Worm (Caenorhabditis elegans) whole organism, L4 larva: Measurements from ENCODE around the gene K08E7.5.

Source experiments
- D1046.2 ChIP-seq: fragments of 200-800 bp; sonication (Bioruptor generic); IDR thresholded peaks from 2 replicates; pipeline ENCODE4 v1.3.6; 2022; ENCODE audit warnings: missing genetic modification characterization, missing compliant biosample characterization
- F10B5.3 ChIP-seq: sonication (generic microtip); optimal IDR thresholded peaks from 2 replicates; lab custom pipeline; 2016; ENCODE audit warnings: mild to moderate bottlenecking, missing genetic modification characterization, missing compliant biosample characterization
- F37D6.2 ChIP-seq: sonication (generic microtip); optimal IDR thresholded peaks from 2 replicates; lab custom pipeline; 2016; ENCODE audit warnings: mild to moderate bottlenecking, missing genetic modification characterization, missing compliant biosample characterization
- T26A8.4 ChIP-seq: fragments of 200-800 bp; sonication (Bioruptor generic); IDR thresholded peaks from 2 replicates; pipeline ENCODE4 v1.3.6; 2022; ENCODE audit warnings: missing genetic modification characterization, missing compliant biosample characterization
- Y5F2A.4 ChIP-seq: fragments of 200-800 bp; sonication (Bioruptor generic); optimal IDR thresholded peaks from 2 replicates; lab custom pipeline; 2018; ENCODE audit warnings: mild to moderate bottlenecking, missing genetic modification characterization, missing compliant biosample characterization
- ZK337.2 ChIP-seq: fragments of 200-800 bp; sonication (Bioruptor generic); IDR thresholded peaks from 2 replicates; pipeline ENCODE4 v1.3.6; 2022; ENCODE audit warnings: missing genetic modification reagents, missing genetic modification characterization, missing compliant biosample characterization
- ZK546.5 ChIP-seq, 2 experiments: sonication (generic microtip); optimal IDR thresholded peaks; 2 replicates each; lab custom pipeline; 2017; ENCODE audit warnings: missing biosample characterization in 2 of 2, missing genetic modification characterization in 2 of 2
- aha-1 ChIP-seq: fragments of 150-350 bp; peaks from one replicate; lab custom pipeline; 2014; ENCODE audit warnings: missing biosample characterization, missing genetic modification characterization
- aly-2 ChIP-seq: sonication (generic microtip); optimal IDR thresholded peaks from 2 replicates; lab custom pipeline; 2018; ENCODE audit warnings: missing biosample characterization, missing genetic modification characterization
- ama-1 ChIP-seq: fragments of 150-350 bp; optimal IDR thresholded peaks from 2 replicates; lab custom pipeline; 2014; ENCODE audit warnings: inconsistent platforms, mixed read lengths
- ceh-20 ChIP-seq: fragments of 200-800 bp; sonication (Bioruptor generic); IDR thresholded peaks from 2 replicates; pipeline ENCODE4 v1.3.6; 2022; ENCODE audit warnings: missing genetic modification reagents, missing genetic modification characterization, missing compliant biosample characterization
- ceh-32 ChIP-seq: sonication (generic microtip); optimal IDR thresholded peaks from 2 replicates; lab custom pipeline; 2016; ENCODE audit warnings: mild to moderate bottlenecking, missing genetic modification characterization, missing compliant biosample characterization; ENCODE audit not compliant: poor library complexity
- ces-1 ChIP-seq: fragments of 150-350 bp; sonication (generic microtip); optimal IDR thresholded peaks from 4 replicates; lab custom pipeline; 2014; ENCODE audit warnings: missing biosample characterization, missing genetic modification reagents, missing genetic modification characterization
- cey-2 ChIP-seq: sonication (generic microtip); optimal IDR thresholded peaks from 3 replicates; lab custom pipeline; 2017; ENCODE audit warnings: missing genetic modification characterization, mild to moderate bottlenecking, missing compliant biosample characterization, antibody characterized with exemption, borderline replicate concordance; ENCODE audit not compliant: insufficient read depth
- ctbp-1 ChIP-seq: fragments of 200-800 bp; sonication (Bioruptor generic); IDR thresholded peaks from 2 replicates; pipeline ENCODE4 v1.3.6; 2022; ENCODE audit warnings: missing genetic modification reagents, missing genetic modification characterization, missing compliant biosample characterization
- daf-12 ChIP-seq: fragments of 150-350 bp; optimal IDR thresholded peaks from 2 replicates; lab custom pipeline; 2014; ENCODE audit warnings: missing biosample characterization, missing genetic modification reagents, missing genetic modification characterization
- daf-16 ChIP-seq, 3 experiments: sonication (generic microtip); optimal IDR thresholded peaks; 2 replicates each; lab custom pipeline; 2016 to 2017; ENCODE audit warnings: missing genetic modification characterization in 3 of 3, missing genetic modification reagents in 3 of 3, mild to moderate bottlenecking in 2 of 3, missing compliant biosample characterization in 2 of 3, missing biosample characterization in 1 of 3, moderate library complexity in 1 of 3
- dmd-6 ChIP-seq: fragments of 200-800 bp; sonication (Bioruptor generic); IDR thresholded peaks from 2 replicates; pipeline ENCODE4 v1.3.6; 2022; ENCODE audit warnings: missing genetic modification reagents, missing genetic modification characterization, missing compliant biosample characterization
- dmd-8 ChIP-seq: fragments of 200-800 bp; sonication (Bioruptor generic); IDR thresholded peaks from 2 replicates; pipeline ENCODE4 v1.3.6; 2022; ENCODE audit warnings: missing genetic modification characterization, missing compliant biosample characterization
- dmd-9 ChIP-seq: fragments of 200-800 bp; sonication (Bioruptor generic); IDR thresholded peaks from 2 replicates; pipeline ENCODE4 v1.3.6; 2022; ENCODE audit warnings: missing genetic modification reagents, missing genetic modification characterization, missing compliant biosample characterization
- dpl-1 ChIP-seq: fragments of 150-350 bp; optimal IDR thresholded peaks from 2 replicates; lab custom pipeline; 2014; ENCODE audit warnings: missing biosample characterization, missing genetic modification reagents, missing genetic modification characterization
- duxl-1 ChIP-seq: sonication (generic microtip); optimal IDR thresholded peaks from 2 replicates; lab custom pipeline; 2016; ENCODE audit warnings: mild to moderate bottlenecking, missing genetic modification characterization, moderate library complexity, missing compliant biosample characterization; ENCODE audit not compliant: poor library complexity
- egl-43 ChIP-seq: fragments of 200-800 bp; sonication (Bioruptor generic); IDR thresholded peaks from 2 replicates; pipeline ENCODE4 v1.3.6; 2022; ENCODE audit warnings: missing genetic modification reagents, missing genetic modification characterization, missing compliant biosample characterization
- fkh-10 ChIP-seq: fragments of 150-350 bp; optimal IDR thresholded peaks from 2 replicates; lab custom pipeline; 2014; ENCODE audit warnings: missing biosample characterization, missing genetic modification reagents, missing genetic modification characterization
- gei-8 ChIP-seq: fragments of 200-800 bp; sonication (Bioruptor generic); optimal IDR thresholded peaks from 2 replicates; lab custom pipeline; 2018; ENCODE audit warnings: mild to moderate bottlenecking, missing genetic modification characterization, missing compliant biosample characterization
- hif-1 ChIP-seq, 2 experiments: sonication (generic microtip); optimal IDR thresholded peaks; 2 replicates each; lab custom pipeline; 2016 to 2017; ENCODE audit warnings: missing compliant biosample characterization in 2 of 2, missing genetic modification characterization in 2 of 2, missing genetic modification reagents in 2 of 2, missing genotype in 2 of 2, mild to moderate bottlenecking in 1 of 2
- lin-1 ChIP-seq: fragments of 200-800 bp; sonication (Bioruptor generic); IDR thresholded peaks from 2 replicates; pipeline ENCODE4 v1.3.6; 2022; ENCODE audit warnings: missing genetic modification reagents, missing genetic modification characterization, missing compliant biosample characterization
- lin-39 ChIP-seq: fragments of 150-350 bp; optimal IDR thresholded peaks from 2 replicates; lab custom pipeline; 2014; ENCODE audit warnings: missing biosample characterization, missing genetic modification reagents, missing genetic modification characterization
- lir-3 ChIP-seq: sonication (generic microtip); optimal IDR thresholded peaks from 2 replicates; lab custom pipeline; 2016; ENCODE audit warnings: mild to moderate bottlenecking, missing genetic modification characterization, missing compliant biosample characterization
- lsy-2 ChIP-seq, 2 experiments: fragments of 150-350 bp in 1 of 2; sonication (generic microtip) in 1 of 2; optimal IDR thresholded peaks; 2 replicates each; lab custom pipeline; 2014 to 2017; ENCODE audit warnings: missing biosample characterization in 2 of 2, missing genetic modification characterization in 2 of 2
- madf-5 ChIP-seq, 2 experiments: fragments of 200-800 bp; sonication (Bioruptor generic); IDR thresholded peaks; 2 replicates each; pipeline ENCODE4 v1.3.6; 2022; ENCODE audit warnings: missing compliant biosample characterization in 2 of 2, missing genetic modification characterization in 2 of 2
- mes-2 ChIP-seq: sonication (generic microtip); optimal IDR thresholded peaks from 2 replicates; lab custom pipeline; 2016; ENCODE audit warnings: missing genotype, mild to moderate bottlenecking, missing genetic modification characterization, missing compliant biosample characterization; ENCODE audit not compliant: poor library complexity, severe bottlenecking
- nhr-102 ChIP-seq: sonication (generic microtip); optimal IDR thresholded peaks from 2 replicates; lab custom pipeline; 2016; ENCODE audit warnings: mild to moderate bottlenecking, missing genetic modification characterization, moderate library complexity, missing compliant biosample characterization
- nhr-25 ChIP-seq: sonication (generic microtip); optimal IDR thresholded peaks from 2 replicates; lab custom pipeline; 2017; ENCODE audit warnings: missing genetic modification characterization, mild to moderate bottlenecking, missing compliant biosample characterization, antibody characterized with exemption, moderate library complexity, borderline replicate concordance; ENCODE audit not compliant: insufficient read depth
- nhr-28 ChIP-seq: fragments of 150-350 bp; optimal IDR thresholded peaks from 2 replicates; lab custom pipeline; 2014; ENCODE audit warnings: missing biosample characterization, missing genetic modification characterization
- nhr-6 ChIP-seq: fragments of 150-350 bp; optimal IDR thresholded peaks from 2 replicates; lab custom pipeline; 2014; ENCODE audit warnings: missing biosample characterization, missing genetic modification characterization
- nhr-76 ChIP-seq: fragments of 150-350 bp; optimal IDR thresholded peaks from 2 replicates; lab custom pipeline; 2014; ENCODE audit warnings: missing biosample characterization, missing genetic modification characterization
- php-3 ChIP-seq: fragments of 200-800 bp; sonication (Bioruptor generic); IDR thresholded peaks from 2 replicates; pipeline ENCODE4 v1.3.6; 2022; ENCODE audit warnings: missing genetic modification reagents, missing genetic modification characterization, missing compliant biosample characterization
- pqm-1 ChIP-seq: sonication (generic microtip); optimal IDR thresholded peaks from 2 replicates; lab custom pipeline; 2017; ENCODE audit warnings: missing biosample characterization, missing genetic modification characterization
- saeg-2 ChIP-seq: fragments of 200-800 bp; sonication (Bioruptor generic); IDR thresholded peaks from 2 replicates; pipeline ENCODE4 v1.3.6; 2022; ENCODE audit warnings: missing genetic modification reagents, missing genetic modification characterization, missing compliant biosample characterization
- sdz-12 ChIP-seq: fragments of 200-800 bp; sonication (Bioruptor generic); optimal IDR thresholded peaks from 2 replicates; lab custom pipeline; 2018; ENCODE audit warnings: mild to moderate bottlenecking, missing genetic modification characterization, missing compliant biosample characterization
- set-16 ChIP-seq: fragments of 200-800 bp; sonication (Bioruptor generic); IDR thresholded peaks from 2 replicates; pipeline ENCODE4 v1.3.6; 2022; ENCODE audit warnings: missing genetic modification reagents, missing genetic modification characterization, missing compliant biosample characterization
- snpc-4 ChIP-seq: fragments of 150-350 bp; optimal IDR thresholded peaks from 2 replicates; lab custom pipeline; 2014; ENCODE audit warnings: missing biosample characterization, missing genetic modification characterization
- tag-97 ChIP-seq: fragments of 200-800 bp; sonication (Bioruptor generic); IDR thresholded peaks from 2 replicates; pipeline ENCODE4 v1.3.6; 2022; ENCODE audit warnings: missing genetic modification characterization, missing compliant biosample characterization
- unc-39 ChIP-seq: sonication (generic microtip); optimal IDR thresholded peaks from 2 replicates; lab custom pipeline; 2017; ENCODE audit warnings: missing biosample characterization, missing genetic modification characterization
- unc-62 ChIP-seq, 3 experiments: fragments of 150-350 bp in 1 of 3; sonication (generic microtip); optimal IDR thresholded peaks in 2 of 3; peaks in 1 of 3; 1 replicate in 1 of 3; 2 replicates in 2 of 3; lab custom pipeline; 2014 to 2017; ENCODE audit warnings: missing biosample characterization in 3 of 3, missing genetic modification characterization in 3 of 3, missing genetic modification reagents in 3 of 3, missing genotype in 1 of 3
- zfp-2 ChIP-seq: sonication (generic microtip); optimal IDR thresholded peaks from 2 replicates; lab custom pipeline; 2016; ENCODE audit warnings: mild to moderate bottlenecking, missing genetic modification characterization, missing compliant biosample characterization
- zip-11 ChIP-seq: fragments of 200-800 bp; sonication (Bioruptor generic); IDR thresholded peaks from 2 replicates; pipeline ENCODE4 v1.3.6; 2022; ENCODE audit warnings: missing genetic modification characterization, missing compliant biosample characterization
- zip-2 ChIP-seq: fragments of 150-350 bp; optimal IDR thresholded peaks from 2 replicates; lab custom pipeline; 2014; ENCODE audit warnings: missing biosample characterization, missing genetic modification characterization
- ztf-11 ChIP-seq: fragments of 150-350 bp; optimal IDR thresholded peaks from 2 replicates; lab custom pipeline; 2014; ENCODE audit warnings: missing biosample characterization, missing genetic modification characterization

The K08E7.5 gene

ce11 chrIV:12594574-12594973 is 21.4 kb downstream of the K08E7.5 start (continued):
- peak; percentile 85 for TF ChIP-seq mes-2
- peak; percentile 41 for TF ChIP-seq gei-8 (GFP tag; lab: Kevin White, UChicago)
- no peak for TF ChIP-seq nhr-25 (tag; lab: Kevin White, UChicago)
- TF ChIP-seq dmd-6: peak; percentile 79
- peak; percentile 90 for TF ChIP-seq D1046.2 (GFP tag; lab: Robert Waterston, UW)
- peak; percentile 35 for TF ChIP-seq F10B5.3 (tag; lab: Kevin White, UChicago)
- TF ChIP-seq zip-11 (GFP tag; lab: Robert Waterston, UW): no peak
- peak; percentile 4 to 86 for TF ChIP-seq hif-1 (tag; optimal IDR thresholded peaks at IDR 0.05; lab: Kevin White, UChicago)
- peak; percentile 13 for TF ChIP-seq lir-3 (tag; lab: Kevin White, UChicago)
- TF ChIP-seq nhr-6 (tag; lab: Kevin White, UChicago): no peak
- TF ChIP-seq Y5F2A.4 (GFP tag; lab: Kevin White, UChicago): peak; percentile 28
- peak; percentile 78 for TF ChIP-seq ceh-20 (GFP tag; lab: Robert Waterston, UW)
- peak; percentile 42 for TF ChIP-seq ceh-32 (tag; lab: Kevin White, UChicago)
- peak; percentile 67 for TF ChIP-seq php-3 (GFP tag; lab: Robert Waterston, UW)
- TF ChIP-seq daf-16 (GFP tag; optimal IDR thresholded peaks at IDR 0.05; lab: Kevin White, UChicago): peak in 1 of 2 experiments; percentile 69
- peak; percentile 48 for TF ChIP-seq daf-16 (tag; optimal IDR thresholded peaks at IDR 0.05; lab: Kevin White, UChicago)
- peak; percentile 86 for TF ChIP-seq dmd-8
- TF ChIP-seq unc-62 (GFP tag; optimal IDR thresholded peaks at IDR 0.05 in 1 of 2; lab: Kevin White, UChicago): no peak
- no peak for TF ChIP-seq unc-62 (tag; optimal IDR thresholded peaks at IDR 0.05; lab: Kevin White, UChicago)
- TF ChIP-seq ztf-11 (tag; lab: Kevin White, UChicago): no peak
- TF ChIP-seq nhr-28 (tag; lab: Kevin White, UChicago): peak; percentile 34
- peak; percentile 65 for TF ChIP-seq ctbp-1 (GFP tag; lab: Robert Waterston, UW)
- no peak for TF ChIP-seq lsy-2 (tag; optimal IDR thresholded peaks at IDR 0.05; lab: Kevin White, UChicago)
- peak; percentile 74 for TF ChIP-seq lin-1 (GFP tag; lab: Robert Waterston, UW)
- no peak for TF ChIP-seq nhr-76 (tag; lab: Kevin White, UChicago)
- TF ChIP-seq madf-5 (GFP tag; IDR thresholded peaks at IDR 0.05; lab: Robert Waterston, UW): peak; percentile 54 to 72; a peak in 3 of 4 replicates
- TF ChIP-seq egl-43 (GFP tag; lab: Robert Waterston, UW): peak; percentile 97
- TF ChIP-seq aha-1: peak; percentile 99
- TF ChIP-seq pqm-1: no peak
- TF ChIP-seq unc-39: no peak
- TF ChIP-seq zfp-2 (tag; lab: Kevin White, UChicago): peak; percentile 44
- TF ChIP-seq duxl-1 (tag; lab: Kevin White, UChicago): peak; percentile 45
- TF ChIP-seq T26A8.4 (GFP tag; lab: Robert Waterston, UW): peak; percentile 79
- peak; percentile 47 for TF ChIP-seq F37D6.2 (tag; lab: Kevin White, UChicago)
- no peak for TF ChIP-seq ZK546.5 (tag; optimal IDR thresholded peaks at IDR 0.05; lab: Kevin White, UChicago)
- TF ChIP-seq fkh-10 (GFP tag; lab: Kevin White, UChicago): peak; percentile 26
- no peak for TF ChIP-seq aly-2
- TF ChIP-seq lin-39: no peak
- TF ChIP-seq cey-2 (tag; lab: Kevin White, UChicago): no peak
- TF ChIP-seq ama-1 (lab: Kevin White, UChicago): no peak
- TF ChIP-seq zip-2 (tag; lab: Kevin White, UChicago): no peak
- no peak for TF ChIP-seq saeg-2 (GFP tag; lab: Robert Waterston, UW)
- TF ChIP-seq set-16 (GFP tag; lab: Robert Waterston, UW): peak; percentile 61
- peak; percentile 81 for TF ChIP-seq nhr-102 (tag; lab: Kevin White, UChicago)
- TF ChIP-seq dpl-1 (GFP tag; lab: Kevin White, UChicago): peak; percentile 38
- TF ChIP-seq daf-12: no peak
- TF ChIP-seq tag-97 (GFP tag; lab: Robert Waterston, UW): no peak
- no peak for TF ChIP-seq ces-1 (GFP tag; lab: Kevin White, UChicago)
- peak; percentile 37; the same call in 1 of the 2 replicates for TF ChIP-seq ZK337.2 (GFP tag; lab: Robert Waterston, UW)
- peak; percentile 84 for TF ChIP-seq dmd-9 (GFP tag; lab: Robert Waterston, UW)
- TF ChIP-seq sdz-12 (GFP tag; lab: Kevin White, UChicago): peak; percentile 53
- TF ChIP-seq snpc-4 (tag; lab: Kevin White, UChicago): no peak
